Worm (Caenorhabditis elegans): Measurements from ENCODE around the gene ZK1320.11.

- TF ChIP-seq F23B12.7 (tag; optimal IDR thresholded peaks at IDR 0.05; ENCODE audit: insufficient read depth) = no peak
- TF ChIP-seq egrh-3 (GFP tag; IDR thresholded peaks at IDR 0.05) = no peak
- no peak for TF ChIP-seq pha-4 (tag; optimal IDR thresholded peaks at IDR 0.05)
- TF ChIP-seq pbrm-1 (GFP tag; IDR thresholded peaks at IDR 0.05) = no peak
- TF ChIP-seq tbx-9 (tag; optimal IDR thresholded peaks at IDR 0.05; ENCODE audit: borderline replicate concordance) = no peak
- TF ChIP-seq ceh-40 (GFP tag; IDR thresholded peaks at IDR 0.05) = no peak
- no peak for TF ChIP-seq unc-62 (GFP tag; optimal IDR thresholded peaks at IDR 0.05)
- no peak for TF ChIP-seq F55B11.4 (tag; optimal IDR thresholded peaks at IDR 0.05; ENCODE audit: borderline replicate concordance, insufficient read depth)
- no peak for TF ChIP-seq efl-1 (GFP tag; optimal IDR thresholded peaks at IDR 0.05)
- no peak for TF ChIP-seq him-1 (tag; optimal IDR thresholded peaks at IDR 0.05)
- no peak for TF ChIP-seq snpc-4 (GFP tag; optimal IDR thresholded peaks at IDR 0.05)
- peak in 3 of 4 experiments; percentile 3 to 32 (median 6) for TF ChIP-seq snpc-4 (tag; optimal IDR thresholded peaks at IDR 0.05)
- no peak for TF ChIP-seq snpc-3.4 (tag; optimal IDR thresholded peaks at IDR 0.05)
- no peak for TF ChIP-seq ceh-100 (GFP tag; IDR thresholded peaks at IDR 0.05)
Measured at ce11 chrII:9619402-9619862, 48.0 kb upstream of the ZK1320.11 start.
